Worm (Caenorhabditis elegans): ENCODE measurements around the gene vha-2.

Gene vha-2

DNA sequence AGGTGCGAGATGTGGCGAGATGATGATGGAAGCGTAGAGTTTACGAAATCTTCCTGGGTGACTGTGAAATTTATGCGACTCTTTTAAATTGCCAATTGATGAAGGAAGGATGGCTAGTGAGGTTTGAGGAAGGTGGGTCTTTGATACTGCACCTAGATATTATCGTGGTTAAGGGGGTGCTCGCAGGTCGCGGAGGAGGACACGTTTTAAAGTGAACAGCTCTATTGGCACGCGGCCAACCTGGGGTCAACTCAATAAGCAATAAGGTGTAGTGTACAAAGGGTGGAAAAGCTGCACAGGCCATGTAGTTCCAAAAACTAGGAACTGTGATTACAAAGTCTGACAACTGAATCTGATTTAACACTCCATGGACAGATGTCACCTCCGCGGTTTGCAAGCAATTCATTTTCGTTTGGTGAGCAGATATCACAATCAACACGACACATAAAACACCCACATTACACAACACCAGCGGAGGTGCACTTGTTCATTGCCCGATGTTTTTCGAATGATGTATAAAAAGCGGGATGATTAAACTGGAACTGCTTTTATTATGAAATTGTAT lies 36.5 kb upstream of the vha-2 start (continued):
- TF ChIP-seq nhr-41 (GFP tag; IDR thresholded peaks at IDR 0.05) (no peak), mxl-3 (GFP tag; optimal IDR thresholded peaks at IDR 0.05) (no peak)

ce11 chrIII:9746665-9747064 lies 35.3 kb upstream of the vha-2 start:
- TF ChIP-seq ceh-62 (tag; optimal IDR thresholded peaks at IDR 0.05) (no peak), F49E8.2 (tag; optimal IDR thresholded peaks at IDR 0.05; ENCODE audit: borderline replicate concordance) (peak; percentile 35), daf-19 (GFP tag; conservative IDR thresholded peaks at IDR 0.05) (no peak), mep-1 (tag; optimal IDR thresholded peaks at IDR 0.05) (no peak), Y48G9A.11 (GFP tag; IDR thresholded peaks at IDR 0.05) (0 out of 2 replicates have a peak, but pooled peaks have one; percentile 34), nhr-11 (tag; optimal IDR thresholded peaks at IDR 0.05) (no peak), arid-1 (GFP tag; conservative IDR thresholded peaks at IDR 0.05) (no peak), mdt-29 (GFP tag; IDR thresholded peaks at IDR 0.05) (no peak), unc-130 (GFP tag; optimal IDR thresholded peaks at IDR 0.05) (peak; percentile 71), aha-1 (tag) (no peak), F37D6.2 (tag; optimal IDR thresholded peaks at IDR 0.05) (no peak), jun-1 (tag; optimal IDR thresholded peaks at IDR 0.05) (no peak), lin-38 (GFP tag; IDR thresholded peaks at IDR 0.05) (peak; percentile 62), egl-43 (GFP tag; IDR thresholded peaks at IDR 0.05) (no peak), madf-9 (GFP tag; conservative IDR thresholded peaks at IDR 0.05) (no peak), dve-1 (tag; optimal IDR thresholded peaks at IDR 0.05; ENCODE audit: insufficient read depth) (no peak), nhr-42 (GFP tag; IDR thresholded peaks at IDR 0.05) (no peak), Y105C5A.15 (GFP tag; IDR thresholded peaks at IDR 0.05) (no peak), tra-1 (GFP tag; IDR thresholded peaks at IDR 0.05) (no peak), unc-39 (tag; optimal IDR thresholded peaks at IDR 0.05) (no peak), nhr-48 (tag; optimal IDR thresholded peaks at IDR 0.05) (no peak), spr-3 (GFP tag; optimal IDR thresholded peaks at IDR 0.05) (no peak), nhr-41 (GFP tag; IDR thresholded peaks at IDR 0.05) (no peak), Y5F2A.4 (GFP tag; optimal IDR thresholded peaks at IDR 0.05) (no peak), daf-8 (GFP tag; IDR thresholded peaks at IDR 0.05) (no peak)

DNA sequence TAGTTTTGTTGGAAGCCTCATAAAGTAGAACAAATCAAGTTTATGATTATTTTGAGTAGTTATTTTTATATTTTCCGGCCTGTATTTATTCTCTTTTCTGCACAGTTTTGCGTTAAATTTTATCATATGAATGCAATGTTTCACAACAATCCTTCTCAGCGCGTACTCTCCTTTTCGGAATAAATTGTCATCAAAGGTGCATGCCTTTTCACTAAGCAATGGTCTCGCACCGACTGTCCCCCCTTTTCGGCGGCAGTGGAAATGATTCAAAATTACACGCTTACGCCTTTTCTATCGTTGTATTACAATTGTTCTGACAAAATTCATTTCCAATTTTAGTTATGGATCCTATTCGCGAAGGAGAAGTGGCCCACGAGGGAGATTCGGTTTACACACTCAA lies 34.8 kb upstream of the vha-2 start, which contains the start of the genes iff-1 and cdk-1:
Gene iff-1, minus strand, starts transcription at position 61 of the 400 bp plus-strand sequence.
Gene cdk-1, plus strand, starts transcription at position 340 of the 400 bp plus-strand sequence.
- peak; percentile 82 for TF ChIP-seq dpl-1 (GFP tag; optimal IDR thresholded peaks at IDR 0.05)
- TF ChIP-seq mes-2 (tag; optimal IDR thresholded peaks at IDR 0.05; ENCODE audit: poor library complexity, severe bottlenecking): peak; percentile 60
- no peak for TF ChIP-seq ceh-62 (tag; optimal IDR thresholded peaks at IDR 0.05)
- peak in 1 of 2 experiments; percentile 68 for TF ChIP-seq lsy-2 (tag; optimal IDR thresholded peaks at IDR 0.05)
- 0 out of 2 replicates have a peak, but pooled peaks have one; percentile 19 for TF ChIP-seq snpc-1.2 (GFP tag; IDR thresholded peaks at IDR 0.05)
- peak; percentile 45; the same call in 1 of the 2 replicates for TF ChIP-seq hmg-1.1 (GFP tag; IDR thresholded peaks at IDR 0.05)
- TF ChIP-seq pha-4 (GFP tag; IDR thresholded peaks at IDR 0.05): no peak
- peak; percentile 12 for TF ChIP-seq pha-4 (tag; optimal IDR thresholded peaks at IDR 0.05)
- no peak for TF ChIP-seq lin-13 (GFP tag; optimal IDR thresholded peaks at IDR 0.05)
- peak; percentile 92 for TF ChIP-seq aha-1 (tag)
- TF ChIP-seq mdl-1 (tag; optimal IDR thresholded peaks at IDR 0.05): no peak

DNA sequence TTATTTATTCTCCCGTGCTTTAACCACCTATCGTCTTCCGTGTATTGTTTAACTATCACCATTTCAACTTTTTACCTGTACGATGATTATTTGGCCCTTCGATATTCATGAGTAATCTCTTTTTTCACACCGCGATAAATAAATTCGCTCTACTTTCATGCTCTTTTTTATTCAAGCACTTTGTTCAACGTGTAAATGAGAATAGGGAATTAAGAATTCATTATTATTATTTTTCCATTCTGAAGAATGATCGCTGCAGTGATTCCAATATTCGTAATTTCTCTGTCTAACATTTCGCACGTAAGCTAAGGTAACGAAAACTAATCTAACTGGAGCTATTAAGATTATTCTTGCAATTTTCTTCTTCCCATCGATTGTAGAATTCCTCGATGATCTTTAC lies 33.3 kb upstream of the vha-2 start, which contains the start of gene T05G5.4:
Gene T05G5.4, plus strand, starts transcription at position 241 of the 400 bp plus-strand sequence.
- TF ChIP-seq cey-2 (tag; optimal IDR thresholded peaks at IDR 0.05; ENCODE audit: borderline replicate concordance, insufficient read depth): no peak
- 0 out of 2 replicates have a peak, but pooled peaks have one; percentile 17 for TF ChIP-seq lim-7 (GFP tag; IDR thresholded peaks at IDR 0.05)
- TF ChIP-seq Y105C5A.15 (GFP tag; IDR thresholded peaks at IDR 0.05): no peak
- peak; percentile 29 for TF ChIP-seq lin-38 (GFP tag; IDR thresholded peaks at IDR 0.05)
- TF ChIP-seq aly-2 (tag; optimal IDR thresholded peaks at IDR 0.05): peak; percentile 21
- no peak for TF ChIP-seq ceh-32 (tag; optimal IDR thresholded peaks at IDR 0.05; ENCODE audit: poor library complexity)
- no peak for TF ChIP-seq nhr-6 (tag; optimal IDR thresholded peaks at IDR 0.05)
- no peak for TF ChIP-seq hlh-11 (tag; optimal IDR thresholded peaks at IDR 0.05)
- TF ChIP-seq nhr-111 (GFP tag; optimal IDR thresholded peaks at IDR 0.05): no peak
- TF ChIP-seq zip-2 (tag; optimal IDR thresholded peaks at IDR 0.05): no peak
- no peak for TF ChIP-seq lin-15B (tag; optimal IDR thresholded peaks at IDR 0.05)
- TF ChIP-seq attf-4 (tag; optimal IDR thresholded peaks at IDR 0.05): no peak
- TF ChIP-seq ctbp-1 (GFP tag; IDR thresholded peaks at IDR 0.05): 0 out of 2 replicates have a peak, but pooled peaks have one; percentile 12
- no peak for TF ChIP-seq ZK337.2 (GFP tag; IDR thresholded peaks at IDR 0.05)
- TF ChIP-seq unc-130 (GFP tag; optimal IDR thresholded peaks at IDR 0.05): peak; percentile 36

Measured in whole organism, L4 larva.